Fruit fly (Drosophila melanogaster) whole organism, embryonic: ENCODE measurements around the gene alpha-Man-IIb.

Experiments
- CG10321 ChIP-seq: fragments of 200-800 bp; sonication (Bioruptor generic); IDR thresholded peaks from 2 replicates; pipeline ENCODE4 v1.3.6; 2022; ENCODE audit warnings: missing biosample characterization, missing genetic modification characterization
- CG10431 ChIP-seq: fragments of 200-800 bp; sonication (Bioruptor generic); optimal IDR thresholded peaks from 3 replicates; lab custom pipeline; 2018; ENCODE audit warnings: missing biosample characterization, mild to moderate bottlenecking, missing genetic modification characterization
- CG12236 ChIP-seq: fragments of 200-800 bp; sonication (Bioruptor generic); optimal IDR thresholded peaks from 2 replicates; lab custom pipeline; 2016; ENCODE audit warnings: missing biosample characterization, missing genetic modification characterization
- CG14441 ChIP-seq: fragments of 200-800 bp; sonication (Bioruptor generic); IDR thresholded peaks from 2 replicates; pipeline ENCODE4 v1.3.6; 2022; ENCODE audit warnings: missing biosample characterization, missing genetic modification characterization
- CG14710 ChIP-seq: fragments of 200-800 bp; sonication (Bioruptor generic); optimal IDR thresholded peaks from 3 replicates; lab custom pipeline; 2019; ENCODE audit warnings: missing biosample characterization, mild to moderate bottlenecking, missing genetic modification characterization, moderate library complexity
- CG16863 ChIP-seq: fragments of 200-800 bp; sonication (Bioruptor generic); optimal IDR thresholded peaks from 3 replicates; lab custom pipeline; 2016; ENCODE audit warnings: missing biosample characterization, missing genetic modification characterization
- CG30403 ChIP-seq: fragments of 200-800 bp; sonication (Bioruptor generic); optimal IDR thresholded peaks from 3 replicates; lab custom pipeline; 2016; ENCODE audit warnings: missing biosample characterization, missing genetic modification characterization
- CG31388 ChIP-seq: fragments of 200-800 bp; sonication (Bioruptor generic); optimal IDR thresholded peaks from 2 replicates; lab custom pipeline; 2016; ENCODE audit warnings: missing biosample characterization, missing genetic modification characterization
- CG32532 ChIP-seq: fragments of 200-800 bp; sonication (Bioruptor generic); IDR thresholded peaks from 2 replicates; pipeline ENCODE4 v1.3.6; 2022; ENCODE audit warnings: missing biosample characterization, missing genetic modification characterization
- CG34376 ChIP-seq: fragments of 200-800 bp; sonication (Bioruptor generic); optimal IDR thresholded peaks from 2 replicates; lab custom pipeline; 2018; ENCODE audit warnings: missing biosample characterization, mild to moderate bottlenecking, missing genetic modification characterization
- CG3995 ChIP-seq: fragments of 200-800 bp; sonication (Bioruptor generic); optimal IDR thresholded peaks from 3 replicates; lab custom pipeline; 2016; ENCODE audit warnings: missing biosample characterization, missing genetic modification characterization
- CG4404 ChIP-seq: fragments of 200-800 bp; sonication (Bioruptor generic); IDR thresholded peaks from 2 replicates; pipeline ENCODE4 v1.3.6; 2022; ENCODE audit warnings: missing biosample characterization, missing genetic modification characterization
- CG4854 ChIP-seq: fragments of 200-800 bp; sonication (Bioruptor generic); optimal IDR thresholded peaks from 2 replicates; lab custom pipeline; 2016; ENCODE audit warnings: missing biosample characterization, missing genetic modification characterization, inconsistent platforms
- CG5180 ChIP-seq: fragments of 200-800 bp; sonication (Bioruptor generic); optimal IDR thresholded peaks from 3 replicates; lab custom pipeline; 2017; ENCODE audit warnings: missing biosample characterization, missing genetic modification characterization, mild to moderate bottlenecking, moderate library complexity, missing genetic modification reagents
- CG7928 ChIP-seq: fragments of 200-800 bp; sonication (Bioruptor generic); optimal IDR thresholded peaks from 2 replicates; lab custom pipeline; 2017; ENCODE audit warnings: missing biosample characterization, mild to moderate bottlenecking, missing genetic modification characterization
- CG7963 ChIP-seq: fragments of 200-800 bp; sonication (Bioruptor generic); IDR thresholded peaks from 3 replicates; pipeline ENCODE4 v1.3.6; 2022; ENCODE audit warnings: missing biosample characterization, missing genetic modification characterization; ENCODE audit not compliant: partially characterized antibody
- CG8388 ChIP-seq: fragments of 200-800 bp; sonication (Bioruptor generic); optimal IDR thresholded peaks from 2 replicates; lab custom pipeline; 2019; ENCODE audit warnings: missing biosample characterization, mild to moderate bottlenecking, missing genetic modification characterization, moderate library complexity
- CG9817 ChIP-seq: fragments of 200-800 bp; sonication (Bioruptor generic); optimal IDR thresholded peaks from 2 replicates; lab custom pipeline; 2018; ENCODE audit warnings: missing biosample characterization, mild to moderate bottlenecking, missing genetic modification characterization, moderate library complexity
- CG9932 ChIP-seq: fragments of 200-800 bp; sonication (Bioruptor generic); IDR thresholded peaks from 2 replicates; pipeline ENCODE4 v1.3.6; 2022; ENCODE audit warnings: missing biosample characterization, missing genetic modification characterization
- Dref ChIP-seq: fragments of 200-800 bp; sonication (Bioruptor generic); IDR thresholded peaks from 2 replicates; pipeline ENCODE4 v1.3.6; 2022; ENCODE audit warnings: missing biosample characterization, missing genetic modification characterization
- Ets97D ChIP-seq: fragments of 200-800 bp; sonication (Bioruptor generic); optimal IDR thresholded peaks from 3 replicates; lab custom pipeline; 2016; ENCODE audit warnings: missing biosample characterization, missing genetic modification characterization
- Gsc ChIP-seq: fragments of 200-800 bp; sonication (Bioruptor generic); IDR thresholded peaks from 2 replicates; pipeline ENCODE4 v1.3.6; 2022; ENCODE audit warnings: missing biosample characterization, missing genetic modification characterization
- HLH54F ChIP-seq: fragments of 200-800 bp; sonication (Bioruptor generic); optimal IDR thresholded peaks from 3 replicates; lab custom pipeline; 2016; ENCODE audit warnings: missing biosample characterization, missing genetic modification characterization
- Lpt ChIP-seq: fragments of >200 bp; optimal IDR thresholded peaks from 2 replicates; lab custom pipeline; 2018; ENCODE audit warnings: missing biosample characterization, missing genetic modification characterization
- NC2β ChIP-seq: fragments of 200-800 bp; sonication (Bioruptor generic); optimal IDR thresholded peaks from 2 replicates; lab custom pipeline; 2016; ENCODE audit warnings: missing biosample characterization, missing genetic modification characterization
- Opbp ChIP-seq: fragments of 200-800 bp; sonication (Bioruptor generic); IDR thresholded peaks from 3 replicates; pipeline ENCODE4 v1.3.6; 2022; ENCODE audit warnings: missing biosample characterization, missing genetic modification characterization; ENCODE audit not compliant: partially characterized antibody
- Ravus ChIP-seq: fragments of 200-800 bp; sonication (Bioruptor generic); IDR thresholded peaks from 2 replicates; pipeline ENCODE4 v1.3.6; 2022; ENCODE audit warnings: missing biosample characterization, missing genetic modification characterization
- Scr ChIP-seq: fragments of 200-800 bp; sonication (Bioruptor generic); IDR thresholded peaks from 2 replicates; pipeline ENCODE4 v1.3.6; 2022; ENCODE audit warnings: missing biosample characterization, missing genetic modification characterization; ENCODE audit not compliant: partially characterized antibody
- Side ChIP-seq: fragments of 200-800 bp; sonication (Bioruptor generic); optimal IDR thresholded peaks from 2 replicates; lab custom pipeline; 2016; ENCODE audit warnings: missing biosample characterization, missing genetic modification characterization
- TFAM ChIP-seq: fragments of 200-800 bp; sonication (Bioruptor generic); optimal IDR thresholded peaks from 2 replicates; lab custom pipeline; 2017; ENCODE audit warnings: missing biosample characterization, missing genetic modification characterization, inconsistent platforms
- YL-1 ChIP-seq: fragments of 200-800 bp; sonication (Bioruptor generic); optimal IDR thresholded peaks from 3 replicates; lab custom pipeline; 2017; ENCODE audit warnings: missing biosample characterization, mild to moderate bottlenecking, missing genetic modification characterization
- ac ChIP-seq: fragments of 200-800 bp; sonication (Bioruptor generic); optimal IDR thresholded peaks from 3 replicates; lab custom pipeline; 2017; ENCODE audit warnings: missing biosample characterization, mild to moderate bottlenecking, missing genetic modification characterization
- bigmax ChIP-seq: fragments of 200-800 bp; sonication (Bioruptor generic); optimal IDR thresholded peaks from 2 replicates; lab custom pipeline; 2018; ENCODE audit warnings: missing biosample characterization, mild to moderate bottlenecking, missing genetic modification characterization
- chm ChIP-seq: fragments of 200-800 bp; sonication (Bioruptor generic); IDR thresholded peaks from 2 replicates; pipeline ENCODE4 v1.3.6; 2022; ENCODE audit warnings: missing biosample characterization, missing genetic modification characterization
- dm ChIP-seq: fragments of 200-800 bp; sonication (Bioruptor generic); optimal IDR thresholded peaks from 3 replicates; lab custom pipeline; 2016; ENCODE audit warnings: missing biosample characterization, missing genetic modification characterization
- fd64A ChIP-seq: fragments of 200-800 bp; sonication (Bioruptor generic); optimal IDR thresholded peaks from 3 replicates; lab custom pipeline; 2018; ENCODE audit warnings: missing biosample characterization, mild to moderate bottlenecking, missing genetic modification characterization
- fu2 ChIP-seq: fragments of 200-800 bp; sonication (Bioruptor generic); optimal IDR thresholded peaks from 2 replicates; lab custom pipeline; 2016; ENCODE audit warnings: missing biosample characterization, missing genetic modification characterization
- gfzf ChIP-seq: fragments of 200-800 bp; sonication (Bioruptor generic); optimal IDR thresholded peaks from 2 replicates; lab custom pipeline; 2016; ENCODE audit warnings: missing biosample characterization, mild to moderate bottlenecking, missing genetic modification characterization, moderate library complexity
- inv ChIP-seq: fragments of 200-800 bp; sonication (Bioruptor generic); IDR thresholded peaks from 2 replicates; pipeline ENCODE4 v1.3.6; 2022; ENCODE audit warnings: missing biosample characterization, missing genetic modification characterization; ENCODE audit not compliant: partially characterized antibody
- kay ChIP-seq: fragments of 200-800 bp; sonication (Bioruptor generic); optimal IDR thresholded peaks from 2 replicates; lab custom pipeline; 2016; ENCODE audit warnings: missing biosample characterization, missing genetic modification characterization
- lab ChIP-seq: fragments of 200-800 bp; sonication (Bioruptor generic); optimal IDR thresholded peaks from 3 replicates; lab custom pipeline; 2017; ENCODE audit warnings: missing biosample characterization, missing genetic modification characterization, mild to moderate bottlenecking, moderate library complexity, missing genetic modification reagents
- onecut ChIP-seq: fragments of 200-800 bp; sonication (Bioruptor generic); IDR thresholded peaks from 2 replicates; pipeline ENCODE4 v1.3.6; 2022; ENCODE audit warnings: missing biosample characterization, missing genetic modification characterization
- pho ChIP-seq: fragments of 200-800 bp; sonication (Bioruptor generic); optimal IDR thresholded peaks from 2 replicates; lab custom pipeline; 2016; ENCODE audit warnings: missing biosample characterization, missing genetic modification characterization
- prd ChIP-seq, 3 experiments: fragments of >200 bp in 2 of 3; fragments of 200-800 bp in 1 of 3; sonication (Bioruptor generic) in 1 of 3; optimal IDR thresholded peaks in 2 of 3; IDR thresholded peaks in 1 of 3; 2 replicates in 2 of 3; 3 replicates in 1 of 3; pipeline versions ENCODE4 v1.3.6 to Lab custom; 2017 to 2022; ENCODE audit warnings: missing biosample characterization in 1 of 3, missing genetic modification characterization in 1 of 3
- salm ChIP-seq: fragments of 200-800 bp; sonication (Bioruptor generic); optimal IDR thresholded peaks from 2 replicates; lab custom pipeline; 2018; ENCODE audit warnings: missing biosample characterization, mild to moderate bottlenecking, missing genetic modification characterization
- schlank ChIP-seq: fragments of 200-800 bp; sonication (Bioruptor generic); optimal IDR thresholded peaks from 2 replicates; lab custom pipeline; 2018; ENCODE audit warnings: missing biosample characterization, mild to moderate bottlenecking, missing genetic modification characterization
- sisA ChIP-seq: fragments of 200-800 bp; sonication (Bioruptor generic); IDR thresholded peaks from 2 replicates; pipeline ENCODE4 v1.3.6; 2022; ENCODE audit warnings: missing biosample characterization, missing genetic modification characterization
- slou ChIP-seq: fragments of 200-800 bp; sonication (Bioruptor generic); optimal IDR thresholded peaks from 3 replicates; lab custom pipeline; 2016; ENCODE audit warnings: missing biosample characterization, missing genetic modification characterization
- sna ChIP-seq: fragments of 200-800 bp; sonication (Bioruptor generic); IDR thresholded peaks from 2 replicates; pipeline ENCODE4 v1.3.6; 2022; ENCODE audit warnings: missing biosample characterization, missing genetic modification characterization; ENCODE audit not compliant: partially characterized antibody
- sqz ChIP-seq: fragments of 200-800 bp; sonication (Bioruptor generic); optimal IDR thresholded peaks from 3 replicates; lab custom pipeline; 2018; ENCODE audit warnings: missing biosample characterization, mild to moderate bottlenecking, missing genetic modification characterization
- vfl ChIP-seq: fragments of 200-800 bp; sonication (Bioruptor generic); optimal IDR thresholded peaks from 2 replicates; lab custom pipeline; 2016; ENCODE audit warnings: missing biosample characterization, missing genetic modification characterization

Gene alpha-Man-IIb

DNA sequence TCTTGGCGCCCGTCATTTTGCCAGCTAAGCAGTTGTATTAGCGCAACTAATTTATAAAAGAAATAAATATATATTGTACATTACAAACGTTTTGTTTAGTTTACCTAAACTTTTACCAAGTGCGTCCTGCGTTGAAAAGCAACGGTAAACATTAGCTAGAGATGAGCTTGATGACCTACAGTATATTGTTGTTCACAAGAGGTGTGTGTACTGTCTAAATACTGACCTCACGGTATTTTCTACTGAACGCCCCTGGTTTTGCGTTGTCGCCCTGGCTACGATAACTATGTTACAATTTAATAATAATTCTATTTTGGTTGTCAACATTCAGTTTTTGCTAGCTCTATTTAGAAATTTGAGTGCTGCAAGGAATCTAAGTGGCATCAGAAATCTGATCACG lies 11.6 kb upstream of the alpha-Man-IIb start, which contains the start of gene Acyp2 (continued):
- no peak for TF ChIP-seq CG31388
- TF ChIP-seq Dref (GFP tag; lab: Robert Waterston, UW): peak; percentile 60
- TF ChIP-seq ac (GFP tag; lab: Kevin White, UChicago): no peak
- TF ChIP-seq slou: no peak
- TF ChIP-seq inv: peak; percentile 31; the same call in 1 of the 2 replicates
- TF ChIP-seq YL-1 (GFP tag; lab: Kevin White, UChicago): peak; percentile 60
- no peak for TF ChIP-seq sna (GFP tag; lab: Robert Waterston, UW)
- TF ChIP-seq sqz (GFP tag; lab: Kevin White, UChicago): no peak
- TF ChIP-seq sisA (GFP tag; lab: Robert Waterston, UW): peak; percentile 42; the same call in 1 of the 2 replicates
- peak; percentile 26 for TF ChIP-seq HLH54F (GFP tag; lab: Kevin White, UChicago)
- peak; percentile 12 for TF ChIP-seq Side
- no peak for TF ChIP-seq TFAM (GFP tag; lab: Kevin White, UChicago)
- TF ChIP-seq CG3995 (GFP tag; lab: Kevin White, UChicago): no peak
- no peak for TF ChIP-seq CG12236 (GFP tag; lab: Kevin White, UChicago)
- TF ChIP-seq vfl (GFP tag; lab: Kevin White, UChicago): peak; percentile 5
- TF ChIP-seq CG14441 (GFP tag; lab: Robert Waterston, UW): 0 out of 2 replicates have a peak, but pooled peaks have one; percentile 17
- peak; percentile 47 for TF ChIP-seq CG14710 (tag; lab: Kevin White, UChicago)
- TF ChIP-seq prd (optimal IDR thresholded peaks at IDR 0.05; lab: Kevin White, UChicago): no peak
- peak; percentile 43; the same call in 1 of the 3 replicates for TF ChIP-seq prd (GFP tag; IDR thresholded peaks at IDR 0.05; lab: Robert Waterston, UW)
- no peak for TF ChIP-seq CG5180 (GFP tag; lab: Kevin White, UChicago)
- TF ChIP-seq schlank (tag; lab: Kevin White, UChicago): no peak
- TF ChIP-seq Opbp: peak; percentile 59; the same call in 1 of the 3 replicates
- TF ChIP-seq CG4854: peak; percentile 53
- TF ChIP-seq CG30403 (GFP tag; lab: Kevin White, UChicago): peak; percentile 40
- peak; percentile 41; the same call in 1 of the 2 replicates for TF ChIP-seq CG32532 (GFP tag; lab: Robert Waterston, UW)
- peak; percentile 1 for TF ChIP-seq CG34376
- TF ChIP-seq CG9932: peak; percentile 70
- no peak for TF ChIP-seq Lpt (GFP tag; lab: Kevin White, UChicago)
- peak; percentile 18; the same call in 1 of the 2 replicates for TF ChIP-seq CG10321 (GFP tag; lab: Robert Waterston, UW)
- TF ChIP-seq CG10431 (GFP tag; lab: Kevin White, UChicago): no peak
- no peak for TF ChIP-seq salm (tag; lab: Kevin White, UChicago)
- peak; percentile 80 for TF ChIP-seq Ets97D (GFP tag; lab: Kevin White, UChicago)
- TF ChIP-seq NC2β (GFP tag; lab: Kevin White, UChicago): no peak
- TF ChIP-seq Ravus (GFP tag; lab: Robert Waterston, UW): no peak
- no peak for TF ChIP-seq CG7963 (GFP tag; lab: Robert Waterston, UW)
- no peak for TF ChIP-seq chm (GFP tag; lab: Robert Waterston, UW)
- TF ChIP-seq CG4404 (GFP tag; lab: Robert Waterston, UW): no peak
- TF ChIP-seq pho (GFP tag; lab: Kevin White, UChicago): no peak
- TF ChIP-seq dm: peak; percentile 9
- no peak for TF ChIP-seq Gsc (GFP tag; lab: Robert Waterston, UW)
- TF ChIP-seq kay (GFP tag; lab: Kevin White, UChicago): peak; percentile 12
- TF ChIP-seq CG8388 (GFP tag; lab: Kevin White, UChicago): no peak
- TF ChIP-seq gfzf (GFP tag; lab: Kevin White, UChicago): peak; percentile 53
- TF ChIP-seq lab: peak; percentile 10
- no peak for TF ChIP-seq fu2 (GFP tag; lab: Kevin White, UChicago)
- peak; percentile 98 for TF ChIP-seq CG7928 (GFP tag; lab: Kevin White, UChicago)
- TF ChIP-seq Scr (GFP tag; lab: Robert Waterston, UW): peak; percentile 53
- no peak for TF ChIP-seq bigmax (GFP tag; lab: Kevin White, UChicago)
- TF ChIP-seq fd64A: no peak
- no peak for TF ChIP-seq onecut (GFP tag; lab: Robert Waterston, UW)
- TF ChIP-seq CG16863 (GFP tag; lab: Kevin White, UChicago): no peak
- TF ChIP-seq CG9817: peak; percentile 0
